Fruit fly (Drosophila melanogaster): ENCODE measurements around the gene MTA1-like.

The MTA1-like gene

DNA sequence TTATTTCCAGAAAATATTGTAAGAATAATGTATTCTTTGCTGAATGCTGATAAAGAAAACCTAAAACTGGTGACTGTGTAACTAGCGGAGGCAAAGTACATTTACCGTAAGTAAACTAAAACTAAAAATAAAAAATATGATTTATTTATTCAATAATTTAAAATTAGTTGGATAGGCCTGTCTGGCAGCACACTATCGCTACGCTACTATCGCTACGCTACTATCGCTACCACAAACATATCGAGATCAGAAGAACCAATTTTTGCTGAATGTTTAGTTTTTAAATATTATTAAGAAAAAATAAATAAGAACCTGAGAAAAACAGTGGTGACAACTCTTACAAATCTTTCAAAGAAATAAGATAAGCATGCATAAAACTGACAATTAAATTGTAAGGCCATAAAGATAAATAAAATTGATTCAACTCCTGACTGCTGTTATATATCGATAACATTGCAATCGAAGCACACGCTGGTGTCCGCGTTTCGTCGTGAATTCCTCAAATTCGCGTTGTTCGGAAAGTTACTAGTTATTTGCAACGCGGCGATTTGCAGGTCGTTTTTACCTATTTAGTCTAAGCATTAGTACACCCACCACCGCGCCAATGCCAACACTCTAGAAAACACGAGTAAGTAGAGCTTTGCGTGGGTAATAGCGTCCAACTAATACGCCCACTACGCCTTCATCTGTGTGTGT, 11.8 kb upstream of the MTA1-like start, which contains the start of gene Wdr33 (continued):
- TF ChIP-seq CG12071 (GFP tag; optimal IDR thresholded peaks at IDR 0.05) (no peak), wek (GFP tag; optimal IDR thresholded peaks at IDR 0.05) (no peak), twi (tag; optimal IDR thresholded peaks at IDR 0.05) (no peak), CG31388 (GFP tag; optimal IDR thresholded peaks at IDR 0.05) (peak; percentile 21), CG15269 (tag; optimal IDR thresholded peaks at IDR 0.05) (peak; percentile 37), ttk (GFP tag; IDR thresholded peaks at IDR 0.05) (no peak), Dref (GFP tag; IDR thresholded peaks at IDR 0.05) (peak; percentile 64), chif (GFP tag; optimal IDR thresholded peaks at IDR 0.05) (no peak), grau (tag; optimal IDR thresholded peaks at IDR 0.05) (peak; percentile 42), crc (GFP tag; optimal IDR thresholded peaks at IDR 0.05) (no peak), ftz-f1 (GFP tag; optimal IDR thresholded peaks at IDR 0.05) (no peak), CG12769 (tag; optimal IDR thresholded peaks at IDR 0.05) (no peak), maf-S (GFP tag; optimal IDR thresholded peaks at IDR 0.05) (no peak), ap (GFP tag; IDR thresholded peaks at IDR 0.05) (no peak), Oaz (GFP tag; IDR thresholded peaks at IDR 0.05) (no peak), ash1 (GFP tag; optimal IDR thresholded peaks at IDR 0.05) (no peak), Fer2 (tag; optimal IDR thresholded peaks at IDR 0.05) (peak; percentile 36), Bdp1 (GFP tag; optimal IDR thresholded peaks at IDR 0.05) (no peak), esg (GFP tag; conservative IDR thresholded peaks at IDR 0.05) (0 out of 2 replicates have a peak, but pooled peaks have one; percentile 44), CG9727 (GFP tag; optimal IDR thresholded peaks at IDR 0.05) (peak; percentile 61), CG17568 (GFP tag; optimal IDR thresholded peaks at IDR 0.05) (no peak), ato (GFP tag; IDR thresholded peaks at IDR 0.05; ENCODE audit: partially characterized antibody) (peak; percentile 68), CG14667 (GFP tag; IDR thresholded peaks at IDR 0.05) (peak; percentile 16; the same call in 1 of the 2 replicates), amos (GFP tag; IDR thresholded peaks at IDR 0.05; ENCODE audit: partially characterized antibody) (peak; percentile 91), CG34376 (GFP tag; optimal IDR thresholded peaks at IDR 0.05) (no peak), pnt (GFP tag; optimal IDR thresholded peaks at IDR 0.05) (no peak), CG10462 (GFP tag; optimal IDR thresholded peaks at IDR 0.05) (peak; percentile 45), otp (GFP tag; IDR thresholded peaks at IDR 0.05) (no peak), tx (GFP tag; optimal IDR thresholded peaks at IDR 0.05) (no peak), br (optimal IDR thresholded peaks at IDR 0.05) (no peak), CG7963 (GFP tag; IDR thresholded peaks at IDR 0.05; ENCODE audit: partially characterized antibody) (peak; percentile 83), Hand (GFP tag; optimal IDR thresholded peaks at IDR 0.05) (no peak), az2 (GFP tag; optimal IDR thresholded peaks at IDR 0.05) (peak; percentile 46), CG10979 (tag; optimal IDR thresholded peaks at IDR 0.05) (no peak), CG11093 (GFP tag; IDR thresholded peaks at IDR 0.05) (no peak), CG12104 (GFP tag; optimal IDR thresholded peaks at IDR 0.05) (peak; percentile 27), fru (optimal IDR thresholded peaks at IDR 0.05) (no peak), en (GFP tag; optimal IDR thresholded peaks at IDR 0.05) (no peak), CG6765 (GFP tag; optimal IDR thresholded peaks at IDR 0.05) (no peak), CG17186 (GFP tag; optimal IDR thresholded peaks at IDR 0.05) (no peak), Hr3 (GFP tag; optimal IDR thresholded peaks at IDR 0.05) (peak; percentile 49), CG6683 (GFP tag; optimal IDR thresholded peaks at IDR 0.05) (no peak), H15 (GFP tag; IDR thresholded peaks at IDR 0.05) (0 out of 3 replicates have a peak, but pooled peaks have one; percentile 7), CG14441 (GFP tag; IDR thresholded peaks at IDR 0.05) (peak; percentile 26; the same call in 1 of the 2 replicates), hbn (GFP tag; IDR thresholded peaks at IDR 0.05; ENCODE audit: partially characterized antibody) (peak; percentile 90), CG3726 (GFP tag; IDR thresholded peaks at IDR 0.05) (no peak), sob (GFP tag; IDR thresholded peaks at IDR 0.05) (no peak; the same call in 1 of the 2 replicates), NK7.1 (GFP tag; optimal IDR thresholded peaks at IDR 0.05) (no peak), pan (optimal IDR thresholded peaks at IDR 0.05) (no peak), pan (GFP tag; optimal IDR thresholded peaks at IDR 0.05 in 1 of 2, IDR thresholded peaks at IDR 0.05 in 1 of 2) (peak in 1 of 2 experiments; percentile 46), Doc2 (GFP tag; IDR thresholded peaks at IDR 0.05) (no peak)
